Fruit fly (Drosophila melanogaster) whole organism, embryonic: ENCODE measurements around the gene srp.

Experiments
- CG10321 ChIP-seq: fragments of 200-800 bp; sonication (Bioruptor generic); IDR thresholded peaks from 2 replicates; pipeline ENCODE4 v1.3.6; 2022; ENCODE audit warnings: missing biosample characterization, missing genetic modification characterization
- CG11398 ChIP-seq: fragments of 200-800 bp; sonication (Bioruptor generic); optimal IDR thresholded peaks from 2 replicates; lab custom pipeline; 2016; ENCODE audit warnings: missing biosample characterization, missing genetic modification characterization
- CG12744 ChIP-seq: fragments of 200-800 bp; sonication (Bioruptor generic); optimal IDR thresholded peaks from 2 replicates; lab custom pipeline; 2016; ENCODE audit warnings: missing biosample characterization, missing genetic modification characterization
- CG15696 ChIP-seq: fragments of 200-800 bp; sonication (Bioruptor generic); optimal IDR thresholded peaks from 2 replicates; lab custom pipeline; 2019; ENCODE audit warnings: missing biosample characterization, mild to moderate bottlenecking, missing genetic modification characterization, moderate library complexity
- CG16779 ChIP-seq: fragments of 200-800 bp; sonication (Bioruptor generic); IDR thresholded peaks from 2 replicates; pipeline ENCODE4 v1.3.6; 2022; ENCODE audit warnings: missing biosample characterization, missing genetic modification characterization
- CG17612 ChIP-seq: fragments of 200-800 bp; sonication (Bioruptor generic); IDR thresholded peaks from 2 replicates; pipeline ENCODE4 v1.3.6; 2022; ENCODE audit warnings: missing biosample characterization, missing genetic modification characterization
- CG18764 ChIP-seq: fragments of 200-800 bp; sonication (Bioruptor generic); optimal IDR thresholded peaks from 3 replicates; lab custom pipeline; 2016; ENCODE audit warnings: missing biosample characterization, missing genetic modification characterization
- CG2120 ChIP-seq: fragments of 200-800 bp; sonication (Bioruptor generic); optimal IDR thresholded peaks from 3 replicates; lab custom pipeline; 2016; ENCODE audit warnings: missing biosample characterization, missing genetic modification characterization
- CG2199 ChIP-seq: fragments of 200-800 bp; sonication (Bioruptor generic); IDR thresholded peaks from 3 replicates; pipeline ENCODE4 v1.3.6; 2022; ENCODE audit warnings: missing biosample characterization, missing genetic modification characterization
- CG2202 ChIP-seq: fragments of 200-800 bp; sonication (Bioruptor generic); optimal IDR thresholded peaks from 2 replicates; lab custom pipeline; 2018; ENCODE audit warnings: missing biosample characterization, mild to moderate bottlenecking, missing genetic modification characterization
- CG31441 ChIP-seq: fragments of 200-800 bp; sonication (Bioruptor generic); IDR thresholded peaks from 2 replicates; pipeline ENCODE4 v1.3.6; 2022; ENCODE audit warnings: missing biosample characterization, missing genetic modification characterization
- CG4424 ChIP-seq: fragments of 200-800 bp; sonication (Bioruptor generic); optimal IDR thresholded peaks from 3 replicates; lab custom pipeline; 2016; ENCODE audit warnings: missing biosample characterization, missing genetic modification characterization
- CG6175 ChIP-seq: fragments of 200-800 bp; sonication (Bioruptor generic); IDR thresholded peaks from 3 replicates; pipeline ENCODE4 v1.3.6; 2022; ENCODE audit warnings: missing biosample characterization, missing genetic modification characterization
- CG8089 ChIP-seq: fragments of 200-800 bp; sonication (Bioruptor generic); optimal IDR thresholded peaks from 3 replicates; lab custom pipeline; 2016; ENCODE audit warnings: missing biosample characterization, missing genetic modification characterization
- CoRest ChIP-seq: fragments of 200-800 bp; sonication (Bioruptor generic); optimal IDR thresholded peaks from 3 replicates; lab custom pipeline; 2018; ENCODE audit warnings: missing biosample characterization, mild to moderate bottlenecking, missing genetic modification characterization, moderate library complexity
- Dp ChIP-seq: fragments of 200-800 bp; sonication (Bioruptor generic); optimal IDR thresholded peaks from 2 replicates; lab custom pipeline; 2018; ENCODE audit warnings: missing biosample characterization, mild to moderate bottlenecking, missing genetic modification characterization, moderate library complexity
- Ets97D ChIP-seq: fragments of 200-800 bp; sonication (Bioruptor generic); optimal IDR thresholded peaks from 3 replicates; lab custom pipeline; 2016; ENCODE audit warnings: missing biosample characterization, missing genetic modification characterization
- Fer1 ChIP-seq: fragments of 200-800 bp; sonication (Bioruptor generic); optimal IDR thresholded peaks from 2 replicates; lab custom pipeline; 2017; ENCODE audit warnings: missing biosample characterization, mild to moderate bottlenecking, missing genetic modification characterization
- GATAe ChIP-seq: fragments of 200-800 bp; sonication (Bioruptor generic); conservative IDR thresholded peaks from 2 replicates; pipeline ENCODE4 v1.3.6; 2022; ENCODE audit warnings: missing biosample characterization, missing genetic modification characterization
- HLH54F ChIP-seq: fragments of 200-800 bp; sonication (Bioruptor generic); optimal IDR thresholded peaks from 3 replicates; lab custom pipeline; 2016; ENCODE audit warnings: missing biosample characterization, missing genetic modification characterization
- Hand ChIP-seq: fragments of 200-800 bp; sonication (Bioruptor generic); optimal IDR thresholded peaks from 2 replicates; lab custom pipeline; 2017; ENCODE audit warnings: mild to moderate bottlenecking, missing biosample characterization, missing genetic modification reagents, missing genetic modification characterization
- MBD-R2 ChIP-seq: fragments of 200-800 bp; sonication (Bioruptor generic); IDR thresholded peaks from 2 replicates; pipeline ENCODE4 v1.3.6; 2022; ENCODE audit warnings: missing biosample characterization, missing genetic modification characterization
- NK7.1 ChIP-seq: fragments of 200-800 bp; sonication (Bioruptor generic); optimal IDR thresholded peaks from 3 replicates; lab custom pipeline; 2016; ENCODE audit warnings: missing biosample characterization, missing genetic modification characterization
- Nf-YC ChIP-seq: fragments of 200-800 bp; optimal IDR thresholded peaks from 3 replicates; lab custom pipeline; 2019; ENCODE audit warnings: missing biosample characterization, mild to moderate bottlenecking, missing genetic modification characterization, moderate library complexity
- Opbp ChIP-seq: fragments of 200-800 bp; sonication (Bioruptor generic); IDR thresholded peaks from 3 replicates; pipeline ENCODE4 v1.3.6; 2022; ENCODE audit warnings: missing biosample characterization, missing genetic modification characterization; ENCODE audit not compliant: partially characterized antibody
- Ptx1 ChIP-seq: fragments of 200-800 bp; sonication (Bioruptor generic); IDR thresholded peaks from 2 replicates; pipeline ENCODE4 v1.3.6; 2022; ENCODE audit warnings: missing biosample characterization, missing genetic modification characterization
- Sox100B ChIP-seq: fragments of 200-800 bp; sonication (Bioruptor generic); optimal IDR thresholded peaks from 3 replicates; lab custom pipeline; 2018; ENCODE audit warnings: missing biosample characterization, mild to moderate bottlenecking, missing genetic modification characterization
- Spps ChIP-seq: fragments of 200-800 bp; sonication (Bioruptor generic); optimal IDR thresholded peaks from 2 replicates; lab custom pipeline; 2018; ENCODE audit warnings: missing biosample characterization, mild to moderate bottlenecking, missing genetic modification characterization
- Usf ChIP-seq: fragments of 200-800 bp; sonication (Bioruptor generic); optimal IDR thresholded peaks from 2 replicates; lab custom pipeline; 2017; ENCODE audit warnings: missing genotype, missing biosample characterization, missing genetic modification characterization
- YL-1 ChIP-seq: fragments of 200-800 bp; sonication (Bioruptor generic); optimal IDR thresholded peaks from 3 replicates; lab custom pipeline; 2017; ENCODE audit warnings: missing biosample characterization, mild to moderate bottlenecking, missing genetic modification characterization
- ash1 ChIP-seq: fragments of 200-800 bp; sonication (Bioruptor generic); optimal IDR thresholded peaks from 2 replicates; lab custom pipeline; 2018; ENCODE audit warnings: missing biosample characterization, mild to moderate bottlenecking, missing genetic modification characterization
- az2 ChIP-seq: fragments of 200-800 bp; sonication (Bioruptor generic); optimal IDR thresholded peaks from 3 replicates; lab custom pipeline; 2016; ENCODE audit warnings: missing biosample characterization, missing genetic modification characterization
- cg ChIP-seq: fragments of 200-800 bp; sonication (Bioruptor generic); optimal IDR thresholded peaks from 3 replicates; lab custom pipeline; 2019; ENCODE audit warnings: missing biosample characterization, mild to moderate bottlenecking, missing genetic modification characterization, moderate library complexity
- chn ChIP-seq: fragments of 200-800 bp; sonication (Bioruptor generic); optimal IDR thresholded peaks from 2 replicates; lab custom pipeline; 2016; ENCODE audit warnings: missing biosample characterization, missing genetic modification characterization
- crp ChIP-seq, 2 experiments: fragments of 200-800 bp; sonication (Bioruptor generic); optimal IDR thresholded peaks; 2 replicates in 1 of 2; 3 replicates in 1 of 2; lab custom pipeline; 2017; ENCODE audit warnings: missing biosample characterization in 2 of 2, missing genetic modification characterization in 2 of 2, mild to moderate bottlenecking in 1 of 2, moderate library complexity in 1 of 2
- ewg ChIP-seq: fragments of 200-800 bp; sonication (Bioruptor generic); optimal IDR thresholded peaks from 3 replicates; lab custom pipeline; 2017; ENCODE audit warnings: mild to moderate bottlenecking, missing biosample characterization, missing genetic modification reagents, missing genetic modification characterization
- gcm ChIP-seq: fragments of 200-800 bp; sonication (Bioruptor generic); optimal IDR thresholded peaks from 2 replicates; lab custom pipeline; 2019; ENCODE audit warnings: missing biosample characterization, mild to moderate bottlenecking, missing genetic modification characterization, moderate library complexity
- lbe ChIP-seq: fragments of 200-800 bp; sonication (Bioruptor generic); optimal IDR thresholded peaks from 2 replicates; lab custom pipeline; 2016; ENCODE audit warnings: missing biosample characterization, mild to moderate bottlenecking, missing genetic modification characterization
- mam ChIP-seq: fragments of 200-800 bp; sonication (Bioruptor generic); optimal IDR thresholded peaks from 3 replicates; lab custom pipeline; 2016; ENCODE audit warnings: missing biosample characterization, missing genetic modification characterization
- pan ChIP-seq, 4 experiments: fragments of >200 bp in 3 of 4; fragments of 200-800 bp in 1 of 4; sonication (Bioruptor generic) in 1 of 4; optimal IDR thresholded peaks in 3 of 4; IDR thresholded peaks in 1 of 4; 2 replicates each; pipeline versions ENCODE4 v1.3.6 to Lab custom; 2017 to 2022; ENCODE audit warnings: missing biosample characterization in 2 of 4, missing genetic modification characterization in 2 of 4, mixed read lengths in 1 of 4
- pros ChIP-seq: fragments of 200-800 bp; sonication (Bioruptor generic); optimal IDR thresholded peaks from 3 replicates; lab custom pipeline; 2019; ENCODE audit warnings: missing biosample characterization, mild to moderate bottlenecking, missing genetic modification characterization, moderate library complexity
- repo ChIP-seq: fragments of 200-800 bp; sonication (Bioruptor generic); optimal IDR thresholded peaks from 2 replicates; lab custom pipeline; 2016; ENCODE audit warnings: missing biosample characterization, missing genetic modification characterization
- rib ChIP-seq: fragments of 200-800 bp; sonication (Bioruptor generic); IDR thresholded peaks from 2 replicates; pipeline ENCODE4 v1.3.6; 2022; ENCODE audit warnings: missing biosample characterization, missing genetic modification characterization
- salm ChIP-seq: fragments of 200-800 bp; sonication (Bioruptor generic); optimal IDR thresholded peaks from 2 replicates; lab custom pipeline; 2018; ENCODE audit warnings: missing biosample characterization, mild to moderate bottlenecking, missing genetic modification characterization
- scrt ChIP-seq: fragments of 200-800 bp; sonication (Bioruptor generic); optimal IDR thresholded peaks from 2 replicates; lab custom pipeline; 2018; ENCODE audit warnings: missing biosample characterization, mild to moderate bottlenecking, missing genetic modification characterization, moderate library complexity
- sens ChIP-seq: fragments of 200-800 bp; sonication (Bioruptor generic); peaks from one replicate; lab custom pipeline; 2016; ENCODE audit warnings: missing biosample characterization, missing genetic modification characterization
- shn ChIP-seq: fragments of 200-800 bp; sonication (Bioruptor generic); optimal IDR thresholded peaks from 3 replicates; lab custom pipeline; 2016; ENCODE audit warnings: missing biosample characterization, missing genetic modification characterization
- slp2 ChIP-seq: fragments of 200-800 bp; sonication (Bioruptor generic); optimal IDR thresholded peaks from 2 replicates; lab custom pipeline; 2016; ENCODE audit warnings: missing biosample characterization, missing genetic modification characterization
- so ChIP-seq: fragments of 200-800 bp; sonication (Bioruptor generic); IDR thresholded peaks from 3 replicates; pipeline ENCODE4 v1.3.6; 2022; ENCODE audit warnings: missing biosample characterization, missing genetic modification characterization
- sug ChIP-seq: fragments of 200-800 bp; optimal IDR thresholded peaks from 2 replicates; lab custom pipeline; 2019; ENCODE audit warnings: missing biosample characterization, mild to moderate bottlenecking, missing genetic modification characterization, moderate library complexity
- twi ChIP-seq: fragments of 200-800 bp; optimal IDR thresholded peaks from 2 replicates; lab custom pipeline; 2019; ENCODE audit warnings: missing biosample characterization, mild to moderate bottlenecking, missing genetic modification characterization, moderate library complexity
- wor ChIP-seq: fragments of 200-800 bp; sonication (Bioruptor generic); IDR thresholded peaks from 2 replicates; pipeline ENCODE4 v1.3.6; 2022; ENCODE audit warnings: missing biosample characterization, missing genetic modification characterization

The srp gene

dm6 chr3R:16004015-16004414 is 18.1 kb downstream of the srp start (continued):
- TF ChIP-seq rib (GFP tag; lab: Robert Waterston, UW) (no peak), NK7.1 (GFP tag; lab: Kevin White, UChicago) (no peak), GATAe (GFP tag; lab: Robert Waterston, UW) (no peak), CG2202 (peak; percentile 29), Ptx1 (GFP tag; lab: Robert Waterston, UW) (no peak), twi (no peak), CG18764 (GFP tag; lab: Kevin White, UChicago) (no peak), CG11398 (GFP tag; lab: Kevin White, UChicago) (no peak), wor (GFP tag; lab: Robert Waterston, UW) (no peak), scrt (GFP tag; lab: Kevin White, UChicago) (no peak), repo (GFP tag; lab: Kevin White, UChicago) (no peak), ash1 (GFP tag; lab: Kevin White, UChicago) (no peak), Ets97D (GFP tag; lab: Kevin White, UChicago) (peak; percentile 68), CG16779 (GFP tag; lab: Robert Waterston, UW) (no peak), pan (optimal IDR thresholded peaks at IDR 0.05; lab: Kevin White, UChicago) (no peak), pan (GFP tag; optimal IDR thresholded peaks at IDR 0.05 in 1 of 2, IDR thresholded peaks at IDR 0.05 in 1 of 2) (no peak), CG15696 (peak; percentile 19), slp2 (GFP tag; lab: Kevin White, UChicago) (no peak), CG2120 (GFP tag; lab: Kevin White, UChicago) (peak; percentile 8), so (GFP tag; lab: Robert Waterston, UW) (no peak), CG12744 (peak; percentile 65), CG10321 (GFP tag; lab: Robert Waterston, UW) (no peak), CoRest (peak; percentile 34), chn (GFP tag; lab: Kevin White, UChicago) (no peak), lbe (GFP tag; lab: Kevin White, UChicago) (no peak), gcm (GFP tag; lab: Kevin White, UChicago) (no peak), salm (tag; lab: Kevin White, UChicago) (no peak), CG4424 (GFP tag; lab: Kevin White, UChicago) (no peak), MBD-R2 (GFP tag; lab: Robert Waterston, UW) (no peak), sug (no peak), cg (GFP tag; lab: Kevin White, UChicago) (no peak), Nf-YC (tag; lab: Kevin White, UChicago) (no peak), HLH54F (no peak), crp (GFP tag; optimal IDR thresholded peaks at IDR 0.05; lab: Kevin White, UChicago) (no peak), Fer1 (GFP tag; lab: Kevin White, UChicago) (no peak), Hand (no peak), CG2199 (peak; percentile 81), az2 (GFP tag; lab: Kevin White, UChicago) (peak; percentile 5), Opbp (peak; percentile 68; the same call in 2 of the 3 replicates), mam (GFP tag; lab: Kevin White, UChicago) (no peak), shn (GFP tag; lab: Kevin White, UChicago) (no peak), CG17612 (GFP tag; lab: Robert Waterston, UW) (no peak), CG31441 (GFP tag; lab: Robert Waterston, UW) (no peak), pros (GFP tag; lab: Kevin White, UChicago) (no peak), CG8089 (GFP tag; lab: Kevin White, UChicago) (no peak), sens (GFP tag; lab: Kevin White, UChicago) (peak; percentile 76), Sox100B (GFP tag; lab: Kevin White, UChicago) (no peak), Spps (tag; lab: Kevin White, UChicago) (no peak), Usf (GFP tag; lab: Kevin White, UChicago) (no peak), CG6175 (GFP tag; lab: Robert Waterston, UW) (no peak), Dp (GFP tag; lab: Kevin White, UChicago) (no peak), ewg (no peak), YL-1 (GFP tag; lab: Kevin White, UChicago) (peak; percentile 34)
